Fruit fly (Drosophila melanogaster): Measurements from ENCODE around the gene Doc3.

Doc3 gene

DNA sequence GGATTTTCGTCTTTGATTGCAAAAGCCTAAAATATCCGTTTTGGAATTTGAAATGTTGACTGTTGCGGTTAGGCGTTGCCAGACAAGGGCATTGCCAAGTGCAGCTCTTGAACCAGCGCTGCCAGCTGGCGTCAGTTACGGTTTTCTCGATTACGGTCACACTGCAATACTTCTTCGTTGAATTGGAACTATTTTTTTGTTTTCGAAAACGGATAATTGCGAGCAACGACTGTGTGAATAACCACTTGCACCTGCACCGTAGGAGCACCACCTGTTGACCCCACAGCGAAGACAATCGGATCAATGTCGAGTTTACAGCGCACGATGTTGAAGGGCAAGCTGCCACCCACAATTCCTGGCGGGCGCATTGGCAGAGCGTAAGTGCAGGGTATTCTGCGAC lies 18.4 kb upstream of the Doc3 start, which contains the start of gene CG5068 (continued):
- no peak for TF ChIP-seq zfh1 (GFP tag; IDR thresholded peaks at IDR 0.05)
- peak; percentile 33 for TF ChIP-seq Sin3A (optimal IDR thresholded peaks at IDR 0.05)
- peak; percentile 83 for TF ChIP-seq E2f2 (GFP tag; IDR thresholded peaks at IDR 0.05)
- no peak for TF ChIP-seq CG12942 (GFP tag; optimal IDR thresholded peaks at IDR 0.05)
- TF ChIP-seq CG2199 (GFP tag; IDR thresholded peaks at IDR 0.05): 0 out of 3 replicates have a peak, but pooled peaks have one; percentile 20
- peak; percentile 13 for TF ChIP-seq ato (GFP tag; IDR thresholded peaks at IDR 0.05; ENCODE audit: partially characterized antibody)
- TF ChIP-seq sim (GFP tag; IDR thresholded peaks at IDR 0.05): no peak
- TF ChIP-seq Scr (GFP tag; IDR thresholded peaks at IDR 0.05; ENCODE audit: partially characterized antibody): peak; percentile 38; the same call in 1 of the 2 replicates
- TF ChIP-seq CG7987 (GFP tag; optimal IDR thresholded peaks at IDR 0.05): no peak
- TF ChIP-seq tx (GFP tag; optimal IDR thresholded peaks at IDR 0.05): no peak
- TF ChIP-seq CG11696 (GFP tag; IDR thresholded peaks at IDR 0.05): no peak
- TF ChIP-seq CG11504 (tag; optimal IDR thresholded peaks at IDR 0.05): peak; percentile 75
- peak; percentile 34 for TF ChIP-seq CoRest (tag; optimal IDR thresholded peaks at IDR 0.05)
- TF ChIP-seq insv (GFP tag; optimal IDR thresholded peaks at IDR 0.05): no peak
- TF ChIP-seq vvl (GFP tag; IDR thresholded peaks at IDR 0.05): peak; percentile 29; the same call in 1 of the 2 replicates
- peak; percentile 79 for TF ChIP-seq stwl (tag; optimal IDR thresholded peaks at IDR 0.05)
- TF ChIP-seq Opbp (GFP tag; IDR thresholded peaks at IDR 0.05; ENCODE audit: partially characterized antibody): peak; percentile 37; the same call in 1 of the 3 replicates
- TF ChIP-seq unc-4 (GFP tag; IDR thresholded peaks at IDR 0.05; ENCODE audit: partially characterized antibody): peak; percentile 21; the same call in 1 of the 2 replicates
- TF ChIP-seq zf30C (GFP tag; optimal IDR thresholded peaks at IDR 0.05): no peak
- TF ChIP-seq ind (GFP tag; optimal IDR thresholded peaks at IDR 0.05): no peak
- peak; percentile 77 for TF ChIP-seq Med (GFP tag)
- peak; percentile 22 for TF ChIP-seq D19B (GFP tag; optimal IDR thresholded peaks at IDR 0.05)
- peak in 1 of 2 experiments; percentile 71 for TF ChIP-seq crp (GFP tag; optimal IDR thresholded peaks at IDR 0.05)
- no peak for TF ChIP-seq Hsf (GFP tag; optimal IDR thresholded peaks at IDR 0.05)
- no peak for TF ChIP-seq cwo (GFP tag; optimal IDR thresholded peaks at IDR 0.05)
- no peak for TF ChIP-seq CG4282 (GFP tag; optimal IDR thresholded peaks at IDR 0.05)
- TF ChIP-seq ftz-f1 (GFP tag; optimal IDR thresholded peaks at IDR 0.05): peak; percentile 64
- no peak for TF ChIP-seq CG42726 (GFP tag; IDR thresholded peaks at IDR 0.05; ENCODE audit: partially characterized antibody)
- TF ChIP-seq H2.0 (GFP tag; IDR thresholded peaks at IDR 0.05): no peak
- no peak for TF ChIP-seq Camta (GFP tag; optimal IDR thresholded peaks at IDR 0.05)
- peak; percentile 39 for TF ChIP-seq CG2116 (GFP tag; optimal IDR thresholded peaks at IDR 0.05)
- no peak for TF ChIP-seq CG17829 (tag; optimal IDR thresholded peaks at IDR 0.05)
- peak; percentile 87 for TF ChIP-seq pzg (GFP tag; optimal IDR thresholded peaks at IDR 0.05)
- TF ChIP-seq gce (GFP tag; IDR thresholded peaks at IDR 0.05): no peak
- TF ChIP-seq fru (optimal IDR thresholded peaks at IDR 0.05): no peak
- no peak for TF ChIP-seq unpg (GFP tag; optimal IDR thresholded peaks at IDR 0.05)
- TF ChIP-seq BEAF-32 (GFP tag; optimal IDR thresholded peaks at IDR 0.05): peak; percentile 34
- TF ChIP-seq CG10959 (GFP tag; IDR thresholded peaks at IDR 0.05): peak; percentile 7; the same call in 1 of the 2 replicates
- TF ChIP-seq CG30403 (GFP tag; optimal IDR thresholded peaks at IDR 0.05): no peak
- TF ChIP-seq CG13287 (GFP tag; IDR thresholded peaks at IDR 0.05; ENCODE audit: partially characterized antibody): peak; percentile 42; the same call in 1 of the 2 replicates
- no peak for TF ChIP-seq CG7271 (tag; optimal IDR thresholded peaks at IDR 0.05)
- no peak for TF ChIP-seq CG10462 (GFP tag; optimal IDR thresholded peaks at IDR 0.05)
- TF ChIP-seq ewg (GFP tag; optimal IDR thresholded peaks at IDR 0.05): peak; percentile 5
- peak; percentile 51; the same call in 1 of the 2 replicates for TF ChIP-seq amos (GFP tag; IDR thresholded peaks at IDR 0.05; ENCODE audit: partially characterized antibody)
- peak; percentile 85 for TF ChIP-seq MESR4 (GFP tag; optimal IDR thresholded peaks at IDR 0.05)
- peak in 1 of 2 experiments; percentile 20 for TF ChIP-seq tll (GFP tag; optimal IDR thresholded peaks at IDR 0.05)
- peak; percentile 31; the same call in 1 of the 3 replicates for TF ChIP-seq HLH4C (GFP tag; IDR thresholded peaks at IDR 0.05; ENCODE audit: partially characterized antibody)
- no peak for TF ChIP-seq HmgD (GFP tag; optimal IDR thresholded peaks at IDR 0.05)
- no peak for TF ChIP-seq CG13123 (GFP tag; optimal IDR thresholded peaks at IDR 0.05)
- TF ChIP-seq Fer2 (tag; optimal IDR thresholded peaks at IDR 0.05): no peak

Data from whole organism, embryonic.